Fruit fly (Drosophila melanogaster) whole organism, embryonic: ENCODE data around the gene CG11596.

Experiments used
- CG1024 ChIP-seq: fragments of 200-800 bp; sonication (Bioruptor generic); IDR thresholded peaks from 2 replicates; pipeline ENCODE4 v1.3.6; 2022; ENCODE audit warnings: missing biosample characterization, missing genetic modification characterization
- CG10431 ChIP-seq: fragments of 200-800 bp; sonication (Bioruptor generic); optimal IDR thresholded peaks from 3 replicates; lab custom pipeline; 2018; ENCODE audit warnings: missing biosample characterization, mild to moderate bottlenecking, missing genetic modification characterization
- CG11085 ChIP-seq: fragments of 200-800 bp; sonication (Bioruptor generic); IDR thresholded peaks from 2 replicates; pipeline ENCODE4 v1.3.6; 2022; ENCODE audit warnings: missing biosample characterization, missing genetic modification characterization
- CG11695 ChIP-seq: fragments of 200-800 bp; sonication (Bioruptor generic); IDR thresholded peaks from 3 replicates; pipeline ENCODE4 v1.3.6; 2022; ENCODE audit warnings: missing biosample characterization, missing genetic modification characterization
- CG13624 ChIP-seq: fragments of 200-800 bp; sonication (Bioruptor generic); optimal IDR thresholded peaks from 2 replicates; lab custom pipeline; 2016; ENCODE audit warnings: missing biosample characterization, missing genetic modification characterization
- CG14860 ChIP-seq: fragments of 200-800 bp; sonication (Bioruptor generic); IDR thresholded peaks from 3 replicates; pipeline ENCODE4 v1.3.6; 2022; ENCODE audit warnings: missing biosample characterization, missing genetic modification characterization; ENCODE audit not compliant: partially characterized antibody
- CG17568 ChIP-seq: fragments of 200-800 bp; sonication (Bioruptor generic); optimal IDR thresholded peaks from 2 replicates; lab custom pipeline; 2018; ENCODE audit warnings: missing biosample characterization, mild to moderate bottlenecking, missing genetic modification characterization, moderate library complexity
- CG30403 ChIP-seq: fragments of 200-800 bp; sonication (Bioruptor generic); optimal IDR thresholded peaks from 3 replicates; lab custom pipeline; 2016; ENCODE audit warnings: missing biosample characterization, missing genetic modification characterization
- CG43689 ChIP-seq: fragments of 200-800 bp; sonication (Bioruptor generic); IDR thresholded peaks from 2 replicates; pipeline ENCODE4 v1.3.6; 2022; ENCODE audit warnings: missing biosample characterization, missing genetic modification characterization
- CG4707 ChIP-seq: fragments of 200-800 bp; sonication (Bioruptor generic); optimal IDR thresholded peaks from 2 replicates; lab custom pipeline; 2018; ENCODE audit warnings: missing biosample characterization, mild to moderate bottlenecking, missing genetic modification characterization, moderate library complexity
- CG4854 ChIP-seq: fragments of 200-800 bp; sonication (Bioruptor generic); optimal IDR thresholded peaks from 2 replicates; lab custom pipeline; 2016; ENCODE audit warnings: missing biosample characterization, missing genetic modification characterization, inconsistent platforms
- CG6689 ChIP-seq: fragments of 200-800 bp; sonication (Bioruptor generic); IDR thresholded peaks from 2 replicates; pipeline ENCODE4 v1.3.6; 2022; ENCODE audit warnings: missing biosample characterization, missing genetic modification characterization
- CG6854 ChIP-seq: fragments of 200-800 bp; sonication (Bioruptor generic); optimal IDR thresholded peaks from 3 replicates; lab custom pipeline; 2017; ENCODE audit warnings: missing biosample characterization, mild to moderate bottlenecking, missing genetic modification characterization
- CG8388 ChIP-seq: fragments of 200-800 bp; sonication (Bioruptor generic); optimal IDR thresholded peaks from 2 replicates; lab custom pipeline; 2019; ENCODE audit warnings: missing biosample characterization, mild to moderate bottlenecking, missing genetic modification characterization, moderate library complexity
- CG8765 ChIP-seq: fragments of 200-800 bp; sonication (Bioruptor generic); IDR thresholded peaks from 2 replicates; pipeline ENCODE4 v1.3.6; 2022; ENCODE audit warnings: missing biosample characterization, missing genetic modification characterization
- CHES-1-like ChIP-seq: fragments of 200-800 bp; sonication (Bioruptor generic); optimal IDR thresholded peaks from 2 replicates; lab custom pipeline; 2016; ENCODE audit warnings: missing biosample characterization, missing genetic modification characterization
- Doc2 ChIP-seq: fragments of 200-800 bp; sonication (Bioruptor generic); IDR thresholded peaks from 2 replicates; pipeline ENCODE4 v1.3.6; 2022; ENCODE audit warnings: missing biosample characterization, missing genetic modification characterization
- Fer2 ChIP-seq: fragments of 200-800 bp; sonication (Bioruptor generic); optimal IDR thresholded peaks from 2 replicates; lab custom pipeline; 2018; ENCODE audit warnings: missing biosample characterization, mild to moderate bottlenecking, missing genetic modification characterization, moderate library complexity
- Gug ChIP-seq: fragments of 200-800 bp; sonication (Bioruptor generic); IDR thresholded peaks from 4 replicates; pipeline ENCODE4 v1.3.6; 2022; ENCODE audit warnings: missing biosample characterization, missing genetic modification characterization
- H2.0 ChIP-seq: fragments of 200-800 bp; sonication (Bioruptor generic); IDR thresholded peaks from 2 replicates; pipeline ENCODE4 v1.3.6; 2022; ENCODE audit warnings: missing biosample characterization, missing genetic modification characterization
- Jarid2 ChIP-seq: fragments of 200-800 bp; sonication (Bioruptor generic); optimal IDR thresholded peaks from 3 replicates; lab custom pipeline; 2017; ENCODE audit warnings: mild to moderate bottlenecking, missing biosample characterization, missing genetic modification reagents, missing genetic modification characterization
- MBD-R2 ChIP-seq: fragments of 200-800 bp; sonication (Bioruptor generic); IDR thresholded peaks from 2 replicates; pipeline ENCODE4 v1.3.6; 2022; ENCODE audit warnings: missing biosample characterization, missing genetic modification characterization
- MESR4 ChIP-seq: fragments of 200-800 bp; sonication (Bioruptor generic); optimal IDR thresholded peaks from 2 replicates; lab custom pipeline; 2018; ENCODE audit warnings: missing biosample characterization, mild to moderate bottlenecking, missing genetic modification characterization, moderate library complexity
- Poxn ChIP-seq: fragments of 200-800 bp; sonication (Bioruptor generic); IDR thresholded peaks from 2 replicates; pipeline ENCODE4 v1.3.6; 2022; ENCODE audit warnings: missing biosample characterization, missing genetic modification characterization
- Ptx1 ChIP-seq: fragments of 200-800 bp; sonication (Bioruptor generic); IDR thresholded peaks from 2 replicates; pipeline ENCODE4 v1.3.6; 2022; ENCODE audit warnings: missing biosample characterization, missing genetic modification characterization
- Sox100B ChIP-seq: fragments of 200-800 bp; sonication (Bioruptor generic); optimal IDR thresholded peaks from 3 replicates; lab custom pipeline; 2018; ENCODE audit warnings: missing biosample characterization, mild to moderate bottlenecking, missing genetic modification characterization
- Stat92E ChIP-seq, 3 experiments: fragments of >200 bp in 2 of 3; fragments of 200-800 bp in 1 of 3; sonication (Bioruptor generic) in 1 of 3; optimal IDR thresholded peaks; 2 replicates each; lab custom pipeline; 2017 to 2019; ENCODE audit warnings: missing biosample characterization in 3 of 3, missing genetic modification characterization in 3 of 3, mild to moderate bottlenecking in 1 of 3, moderate library complexity in 1 of 3
- Xbp1 ChIP-seq: fragments of 200-800 bp; sonication (Bioruptor generic); optimal IDR thresholded peaks from 3 replicates; lab custom pipeline; 2016; ENCODE audit warnings: missing biosample characterization, mild to moderate bottlenecking, missing genetic modification characterization
- al ChIP-seq: fragments of 200-800 bp; sonication (Bioruptor generic); IDR thresholded peaks from 2 replicates; pipeline ENCODE4 v1.3.6; 2022; ENCODE audit warnings: missing biosample characterization, missing genetic modification characterization
- ci ChIP-seq: fragments of 200-800 bp; sonication (Bioruptor generic); IDR thresholded peaks from 3 replicates; pipeline ENCODE4 v1.3.6; 2022; ENCODE audit warnings: missing biosample characterization, missing genetic modification characterization
- cwo ChIP-seq: fragments of 200-800 bp; sonication (Bioruptor generic); optimal IDR thresholded peaks from 3 replicates; lab custom pipeline; 2017; ENCODE audit warnings: missing biosample characterization, missing genetic modification characterization, mild to moderate bottlenecking, moderate library complexity, missing genetic modification reagents
- dmrt11E ChIP-seq: fragments of 200-800 bp; sonication (Bioruptor generic); optimal IDR thresholded peaks from 3 replicates; lab custom pipeline; 2018; ENCODE audit warnings: missing biosample characterization, mild to moderate bottlenecking, missing genetic modification characterization, moderate library complexity
- esg ChIP-seq: fragments of 200-800 bp; sonication (Bioruptor generic); conservative IDR thresholded peaks from 2 replicates; pipeline ENCODE4 v1.3.6; 2022; ENCODE audit warnings: missing biosample characterization, missing genetic modification characterization
- hth ChIP-seq: fragments of >200 bp; optimal IDR thresholded peaks from 2 replicates; lab custom pipeline; 2017; ENCODE audit warnings: inconsistent platforms
- inv ChIP-seq: fragments of 200-800 bp; sonication (Bioruptor generic); IDR thresholded peaks from 2 replicates; pipeline ENCODE4 v1.3.6; 2022; ENCODE audit warnings: missing biosample characterization, missing genetic modification characterization; ENCODE audit not compliant: partially characterized antibody
- lilli ChIP-seq: fragments of 200-800 bp; sonication (Bioruptor generic); optimal IDR thresholded peaks from 3 replicates; lab custom pipeline; 2016; ENCODE audit warnings: missing biosample characterization, missing genetic modification characterization
- lov ChIP-seq, 2 experiments: fragments of 200-800 bp in 1 of 2; fragments of >200 bp in 1 of 2; sonication (Bioruptor generic) in 1 of 2; IDR thresholded peaks in 1 of 2; optimal IDR thresholded peaks in 1 of 2; 2 replicates in 1 of 2; 3 replicates in 1 of 2; pipeline versions ENCODE4 v1.3.6 to Lab custom; 2017 to 2022; ENCODE audit warnings: missing biosample characterization in 1 of 2, missing genetic modification characterization in 1 of 2
- nmo ChIP-seq: fragments of 200-800 bp; sonication (Bioruptor generic); optimal IDR thresholded peaks from 2 replicates; lab custom pipeline; 2018; ENCODE audit warnings: missing biosample characterization, mild to moderate bottlenecking, missing genetic modification characterization, moderate library complexity
- nom ChIP-seq: fragments of 200-800 bp; sonication (Bioruptor generic); optimal IDR thresholded peaks from 2 replicates; lab custom pipeline; 2017; ENCODE audit warnings: missing biosample characterization, missing genetic modification characterization, mild to moderate bottlenecking, moderate library complexity, missing genetic modification reagents
- odd ChIP-seq: fragments of 200-800 bp; sonication (Bioruptor generic); optimal IDR thresholded peaks from 2 replicates; lab custom pipeline; 2017; ENCODE audit warnings: missing biosample characterization, mild to moderate bottlenecking, missing genetic modification characterization
- pros ChIP-seq: fragments of 200-800 bp; sonication (Bioruptor generic); optimal IDR thresholded peaks from 3 replicates; lab custom pipeline; 2019; ENCODE audit warnings: missing biosample characterization, mild to moderate bottlenecking, missing genetic modification characterization, moderate library complexity
- ranshi ChIP-seq: fragments of 200-800 bp; sonication (Bioruptor generic); IDR thresholded peaks from 2 replicates; pipeline ENCODE4 v1.3.6; 2022; ENCODE audit warnings: missing biosample characterization, missing genetic modification characterization
- scrt ChIP-seq: fragments of 200-800 bp; sonication (Bioruptor generic); optimal IDR thresholded peaks from 2 replicates; lab custom pipeline; 2018; ENCODE audit warnings: missing biosample characterization, mild to moderate bottlenecking, missing genetic modification characterization, moderate library complexity
- seq ChIP-seq: fragments of 200-800 bp; sonication (Bioruptor generic); IDR thresholded peaks from 2 replicates; pipeline ENCODE4 v1.3.6; 2022; ENCODE audit warnings: missing biosample characterization, missing genetic modification characterization
- stwl ChIP-seq: fragments of 200-800 bp; sonication (Bioruptor generic); optimal IDR thresholded peaks from 3 replicates; lab custom pipeline; 2018; ENCODE audit warnings: missing biosample characterization, mild to moderate bottlenecking, missing genetic modification characterization, moderate library complexity
- ttk ChIP-seq: fragments of 200-800 bp; sonication (Bioruptor generic); IDR thresholded peaks from 2 replicates; pipeline ENCODE4 v2.1.2; 2022; ENCODE audit warnings: missing biosample characterization, missing genetic modification characterization
- tup ChIP-seq: fragments of 200-800 bp; sonication (Bioruptor generic); optimal IDR thresholded peaks from 2 replicates; lab custom pipeline; 2016; ENCODE audit warnings: missing biosample characterization, mild to moderate bottlenecking, missing genetic modification characterization, moderate library complexity

Gene CG11596

dm6 chrX:1922765-1923501, 4.5 kb upstream of the CG11596 start, which contains the start of the genes eIF2Bepsilon and Ocrl (continued):
- TF ChIP-seq cwo (no peak), CG8388 (no peak), al (GFP tag; lab: Robert Waterston, UW) (no peak), ttk (no peak)
- TF ChIP-seq, all 482 proteins: peak for 91

- TF ChIP-seq CHES-1-like (peak; percentile 88), lov (optimal IDR thresholded peaks at IDR 0.05; lab: Kevin White, UChicago) (no peak), lov (GFP tag; IDR thresholded peaks at IDR 0.05; lab: Robert Waterston, UW) (0 out of 3 replicates have a peak, but pooled peaks have one; percentile 43), CG30403 (GFP tag; lab: Kevin White, UChicago) (peak; percentile 90), H2.0 (GFP tag; lab: Robert Waterston, UW) (peak; percentile 56; the same call in 1 of the 2 replicates), esg (GFP tag; lab: Robert Waterston, UW) (peak; percentile 57), CG4707 (GFP tag; lab: Kevin White, UChicago) (peak; percentile 1), Poxn (GFP tag; lab: Robert Waterston, UW) (0 out of 2 replicates have a peak, but pooled peaks have one; percentile 28), Xbp1 (GFP tag; lab: Kevin White, UChicago) (peak; percentile 82), odd (GFP tag; lab: Kevin White, UChicago) (no peak), nom (peak; percentile 25), scrt (GFP tag; lab: Kevin White, UChicago) (peak; percentile 6), CG11695 (GFP tag; lab: Robert Waterston, UW) (0 out of 3 replicates have a peak, but pooled peaks have one; percentile 32), pros (GFP tag; lab: Kevin White, UChicago) (no peak), CG13624 (peak; percentile 90), CG11085 (GFP tag; lab: Robert Waterston, UW) (peak; percentile 64), Stat92E (GFP tag; optimal IDR thresholded peaks at IDR 0.05; lab: Kevin White, UChicago) (no peak), Gug (GFP tag; lab: Robert Waterston, UW) (peak; percentile 67; the same call in 3 of the 4 replicates), seq (GFP tag; lab: Robert Waterston, UW) (0 out of 2 replicates have a peak, but pooled peaks have one; percentile 21), MESR4 (GFP tag; lab: Kevin White, UChicago) (peak; percentile 40), tup (GFP tag; lab: Kevin White, UChicago) (peak; percentile 2), CG10431 (GFP tag; lab: Kevin White, UChicago) (no peak), CG4854 (GFP tag; lab: Kevin White, UChicago) (peak; percentile 28), MBD-R2 (GFP tag; lab: Robert Waterston, UW) (peak; percentile 79), Sox100B (GFP tag; lab: Kevin White, UChicago) (peak; percentile 61), CG14860 (GFP tag; lab: Robert Waterston, UW) (no peak), CG43689 (GFP tag; lab: Robert Waterston, UW) (no peak), dmrt11E (tag; lab: Kevin White, UChicago) (peak; percentile 70), stwl (tag; lab: Kevin White, UChicago) (peak; percentile 93), ci (no peak), CG6854 (GFP tag; lab: Kevin White, UChicago) (no peak), inv (no peak), Doc2 (GFP tag; lab: Robert Waterston, UW) (no peak), Fer2 (peak; percentile 10), ranshi (GFP tag; lab: Robert Waterston, UW) (peak; percentile 43; the same call in 1 of the 2 replicates), nmo (GFP tag; lab: Kevin White, UChicago) (peak; percentile 83), CG1024 (GFP tag; lab: Robert Waterston, UW) (no peak), CG17568 (peak; percentile 46), Jarid2 (GFP tag; lab: Kevin White, UChicago) (peak; percentile 49), lilli (GFP tag; lab: Kevin White, UChicago) (peak; percentile 87), Ptx1 (GFP tag; lab: Robert Waterston, UW) (peak; percentile 79), CG8765 (GFP tag; lab: Robert Waterston, UW) (peak; percentile 58), CG6689 (GFP tag; lab: Robert Waterston, UW) (peak; percentile 71), hth (no peak)
These were observed 12.5 kb downstream of the CG11596 start, which contains the start of the genes CG3857 and CG3587 for dm6 chrX:1940020-1940419. Gene CG3857 (minus strand): TSS chrX:1940040. Gene CG3587 (plus strand): TSS chrX:1940307.
